Worm (Caenorhabditis elegans) whole organism, L2 larva: ENCODE measurements around the gene ZK177.1.
"Not testable (repeated sequence)": the region's sequence is repeated elsewhere in the genome, so short reads cannot be mapped to it uniquely, and the experiment has no call there.

ENCODE experiments used
- C34F6.9 ChIP-seq: fragments of 150-350 bp; optimal IDR thresholded peaks from 2 replicates; lab custom pipeline; 2014; ENCODE audit warnings: missing biosample characterization, missing genetic modification characterization
- F13H6.1 ChIP-seq: sonication (generic microtip); optimal IDR thresholded peaks from 2 replicates; lab custom pipeline; 2016; ENCODE audit warnings: missing genetic modification characterization, missing compliant biosample characterization
- R02D3.7 ChIP-seq: fragments of 150-350 bp; optimal IDR thresholded peaks from 2 replicates; lab custom pipeline; 2014; ENCODE audit warnings: missing biosample characterization, missing genetic modification characterization
- Y55F3AM.14 ChIP-seq: fragments of 200-800 bp; sonication (Bioruptor generic); optimal IDR thresholded peaks from 2 replicates; lab custom pipeline; 2018; ENCODE audit warnings: mild to moderate bottlenecking, missing genetic modification characterization, missing compliant biosample characterization
- ZK546.5 ChIP-seq: sonication (generic microtip); optimal IDR thresholded peaks from 2 replicates; lab custom pipeline; 2017; ENCODE audit warnings: missing biosample characterization, missing genetic modification characterization
- ama-1 ChIP-seq: fragments of 150-350 bp; optimal IDR thresholded peaks from 2 replicates; lab custom pipeline; 2018; ENCODE audit warnings: inconsistent platforms
- ceh-16 ChIP-seq: fragments of 150-350 bp; optimal IDR thresholded peaks from 2 replicates; lab custom pipeline; 2014; ENCODE audit warnings: missing biosample characterization, missing genetic modification characterization
- ceh-82 ChIP-seq: fragments of 150-350 bp; optimal IDR thresholded peaks from 2 replicates; lab custom pipeline; 2014; ENCODE audit warnings: missing biosample characterization, missing genetic modification characterization
- crh-2 ChIP-seq: sonication (generic microtip); optimal IDR thresholded peaks from 2 replicates; lab custom pipeline; 2017; ENCODE audit warnings: missing biosample characterization, missing genetic modification characterization
- dmd-4 ChIP-seq: sonication (generic microtip); optimal IDR thresholded peaks from 2 replicates; lab custom pipeline; 2017; ENCODE audit warnings: missing biosample characterization, missing genetic modification characterization
- egl-27 ChIP-seq: sonication (generic microtip); optimal IDR thresholded peaks from 3 replicates; lab custom pipeline; 2017; ENCODE audit warnings: missing biosample characterization, missing genetic modification reagents, missing genetic modification characterization
- elt-1 ChIP-seq: fragments of 150-350 bp; optimal IDR thresholded peaks from 2 replicates; lab custom pipeline; 2014; ENCODE audit warnings: missing biosample characterization, missing genetic modification characterization
- elt-3 ChIP-seq: sonication (generic microtip); optimal IDR thresholded peaks from 2 replicates; lab custom pipeline; 2017; ENCODE audit warnings: missing biosample characterization, missing genetic modification characterization
- fos-1 ChIP-seq: fragments of 150-350 bp; optimal IDR thresholded peaks from 2 replicates; lab custom pipeline; 2014; ENCODE audit warnings: missing biosample characterization, missing genetic modification characterization
- gmeb-1 ChIP-seq: fragments of 150-350 bp; optimal IDR thresholded peaks from 2 replicates; lab custom pipeline; 2014; ENCODE audit warnings: missing biosample characterization, missing genetic modification characterization
- lin-11 ChIP-seq: fragments of 150-350 bp; sonication (generic microtip); optimal IDR thresholded peaks from 2 replicates; lab custom pipeline; 2014; ENCODE audit warnings: missing biosample characterization, missing genetic modification characterization, inconsistent platforms, mixed read lengths
- lin-13 ChIP-seq: fragments of 150-350 bp; optimal IDR thresholded peaks from 2 replicates; lab custom pipeline; 2014; ENCODE audit warnings: missing biosample characterization, missing genetic modification reagents, missing genetic modification characterization
- lin-39 ChIP-seq: fragments of 150-350 bp; optimal IDR thresholded peaks from 2 replicates; lab custom pipeline; 2014; ENCODE audit warnings: missing biosample characterization, missing genetic modification reagents, missing genetic modification characterization
- lsy-2 ChIP-seq, 2 experiments: fragments of 150-350 bp in 1 of 2; sonication (generic microtip) in 1 of 2; optimal IDR thresholded peaks; 2 replicates each; lab custom pipeline; 2014 to 2017; ENCODE audit warnings: missing biosample characterization in 2 of 2, missing genetic modification characterization in 2 of 2
- mab-5 ChIP-seq: fragments of 150-350 bp; optimal IDR thresholded peaks from 2 replicates; lab custom pipeline; 2014; ENCODE audit warnings: missing biosample characterization, missing genetic modification characterization
- mbf-1 ChIP-seq: sonication (generic microtip); optimal IDR thresholded peaks from 2 replicates; lab custom pipeline; 2017; ENCODE audit warnings: missing biosample characterization, missing genetic modification characterization
- mdl-1 ChIP-seq, 2 experiments: fragments of 150-350 bp in 1 of 2; sonication (generic microtip) in 1 of 2; optimal IDR thresholded peaks; 2 replicates each; lab custom pipeline; 2017; ENCODE audit warnings: missing biosample characterization in 2 of 2, missing genetic modification characterization in 2 of 2
- nhr-10 ChIP-seq: sonication (generic microtip); optimal IDR thresholded peaks from 2 replicates; lab custom pipeline; 2017; ENCODE audit warnings: missing biosample characterization, missing genetic modification characterization
- nhr-11 ChIP-seq: fragments of 150-350 bp; optimal IDR thresholded peaks from 2 replicates; lab custom pipeline; 2014; ENCODE audit warnings: missing biosample characterization, missing genetic modification characterization
- nhr-12 ChIP-seq: fragments of 150-350 bp; optimal IDR thresholded peaks from 2 replicates; lab custom pipeline; 2014; ENCODE audit warnings: missing biosample characterization, missing genetic modification characterization
- nhr-21 ChIP-seq: fragments of 150-350 bp; optimal IDR thresholded peaks from 2 replicates; lab custom pipeline; 2014; ENCODE audit warnings: missing biosample characterization, missing genetic modification characterization
- nhr-23 ChIP-seq: fragments of 150-350 bp; optimal IDR thresholded peaks from 2 replicates; lab custom pipeline; 2014; ENCODE audit warnings: missing biosample characterization, missing genetic modification reagents, missing genetic modification characterization
- nhr-237 ChIP-seq: fragments of 150-350 bp; optimal IDR thresholded peaks from 2 replicates; lab custom pipeline; 2014; ENCODE audit warnings: missing biosample characterization, missing genetic modification characterization
- nhr-25 ChIP-seq: fragments of 150-350 bp; sonication (generic microtip); optimal IDR thresholded peaks from 3 replicates; lab custom pipeline; 2014; ENCODE audit warnings: missing biosample characterization, missing genetic modification characterization
- nhr-77 ChIP-seq: fragments of 150-350 bp; optimal IDR thresholded peaks from 2 replicates; lab custom pipeline; 2014; ENCODE audit warnings: missing biosample characterization, missing genetic modification characterization
- peb-1 ChIP-seq: fragments of 150-350 bp; optimal IDR thresholded peaks from 2 replicates; lab custom pipeline; 2014; ENCODE audit warnings: missing biosample characterization, missing genetic modification characterization
- sem-4 ChIP-seq: fragments of 150-350 bp; optimal IDR thresholded peaks from 2 replicates; lab custom pipeline; 2014; ENCODE audit warnings: missing biosample characterization, missing genetic modification reagents, missing genetic modification characterization
- skn-1 ChIP-seq: sonication (generic microtip); optimal IDR thresholded peaks from 2 replicates; lab custom pipeline; 2017; ENCODE audit warnings: missing biosample characterization, missing genetic modification characterization
- sma-3 ChIP-seq: sonication (generic microtip); optimal IDR thresholded peaks from 2 replicates; lab custom pipeline; 2016; ENCODE audit warnings: missing genetic modification reagents, missing genetic modification characterization, missing compliant biosample characterization
- sma-9 ChIP-seq, 2 experiments: fragments of 150-350 bp in 1 of 2; sonication (generic microtip) in 1 of 2; optimal IDR thresholded peaks; 2 replicates each; lab custom pipeline; 2014 to 2016; ENCODE audit warnings: missing genetic modification characterization in 2 of 2, mild to moderate bottlenecking in 1 of 2, missing biosample characterization in 1 of 2, missing compliant biosample characterization in 1 of 2, missing genetic modification reagents in 1 of 2, moderate library complexity in 1 of 2
- snpc-4 ChIP-seq: fragments of 150-350 bp; optimal IDR thresholded peaks from 2 replicates; lab custom pipeline; 2014; ENCODE audit warnings: missing biosample characterization, missing genetic modification characterization
- unc-39 ChIP-seq: fragments of 150-350 bp; optimal IDR thresholded peaks from 2 replicates; lab custom pipeline; 2014; ENCODE audit warnings: missing biosample characterization, missing genetic modification characterization
- unc-55 ChIP-seq: fragments of 150-350 bp; sonication (generic microtip); optimal IDR thresholded peaks from 3 replicates; lab custom pipeline; 2014; ENCODE audit warnings: missing biosample characterization, missing genetic modification reagents, missing genetic modification characterization
- unc-62 ChIP-seq: fragments of 150-350 bp; optimal IDR thresholded peaks from 2 replicates; lab custom pipeline; 2014; ENCODE audit warnings: missing biosample characterization, missing genetic modification reagents, missing genetic modification characterization
- zag-1 ChIP-seq: fragments of 150-350 bp; optimal IDR thresholded peaks from 2 replicates; lab custom pipeline; 2014; ENCODE audit warnings: missing biosample characterization, missing genetic modification characterization
- ztf-1 ChIP-seq: fragments of 200-800 bp; sonication (Bioruptor generic); conservative IDR thresholded peaks from 2 replicates; pipeline ENCODE4 v1.3.6; 2022; ENCODE audit warnings: missing genetic modification characterization, missing compliant biosample characterization
- ztf-11 ChIP-seq: sonication (generic microtip); optimal IDR thresholded peaks from 2 replicates; lab custom pipeline; 2017; ENCODE audit warnings: missing biosample characterization, missing genetic modification characterization
- ztf-4 ChIP-seq: fragments of 150-350 bp; optimal IDR thresholded peaks from 2 replicates; lab custom pipeline; 2014; ENCODE audit warnings: missing biosample characterization, missing genetic modification characterization

The ZK177.1 gene

DNA sequence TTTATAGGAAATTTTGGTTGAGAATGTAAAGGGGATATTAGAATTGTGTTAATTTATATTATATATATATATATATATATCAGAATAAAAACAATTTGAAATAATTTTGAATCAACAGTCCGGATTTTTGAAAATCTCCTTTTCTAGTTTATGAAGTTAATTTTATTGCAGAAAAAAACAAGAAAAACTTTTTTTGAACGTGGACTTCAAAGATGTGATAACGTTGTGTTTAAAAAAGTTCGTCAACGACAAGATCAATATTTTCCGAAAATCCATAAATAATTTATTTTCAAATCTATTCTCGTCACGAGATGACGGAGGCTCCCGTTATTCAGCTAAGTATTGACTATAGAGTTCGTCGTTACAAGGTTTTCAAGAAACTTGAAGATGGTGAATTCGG is 9.6 kb downstream of the ZK177.1 start, which contains the start of gene C17C3.11:
Gene C17C3.11, plus strand, starts transcription at position 301 of the 400 bp plus-strand sequence.
- TF ChIP-seq unc-55 (GFP tag; lab: Kevin White, UChicago) (peak; percentile 46), ZK546.5 (tag; lab: Kevin White, UChicago) (no peak), elt-1 (tag; lab: Kevin White, UChicago) (no peak)

DNA sequence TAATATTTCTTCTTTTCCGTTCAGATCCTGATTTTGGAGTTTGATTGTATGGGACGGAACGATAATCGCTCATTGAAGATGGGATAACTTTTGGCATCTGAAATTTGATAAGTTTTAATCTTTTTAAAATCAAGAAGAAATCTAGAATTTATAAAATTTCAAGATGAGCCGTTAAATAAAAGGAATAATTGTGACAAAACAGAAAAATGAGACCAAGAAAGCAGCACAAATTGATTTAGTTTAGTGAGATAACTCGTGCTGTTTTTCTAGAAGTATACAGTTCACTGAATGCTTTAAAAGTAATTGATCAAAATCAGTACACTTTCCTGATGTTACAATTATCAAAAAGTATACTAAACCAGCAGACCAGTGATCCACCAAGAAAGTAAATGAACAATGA is 12.2 kb downstream of the ZK177.1 start, which contains the start of gene hlh-27:
Gene hlh-27, minus strand, starts transcription at position 101 of the 400 bp plus-strand sequence.
- TF ChIP-seq nhr-23 (tag; lab: Kevin White, UChicago); mdl-1 (tag; optimal IDR thresholded peaks at IDR 0.05; lab: Kevin White, UChicago); mab-5 (tag; lab: Kevin White, UChicago): not testable (repeated sequence)

DNA sequence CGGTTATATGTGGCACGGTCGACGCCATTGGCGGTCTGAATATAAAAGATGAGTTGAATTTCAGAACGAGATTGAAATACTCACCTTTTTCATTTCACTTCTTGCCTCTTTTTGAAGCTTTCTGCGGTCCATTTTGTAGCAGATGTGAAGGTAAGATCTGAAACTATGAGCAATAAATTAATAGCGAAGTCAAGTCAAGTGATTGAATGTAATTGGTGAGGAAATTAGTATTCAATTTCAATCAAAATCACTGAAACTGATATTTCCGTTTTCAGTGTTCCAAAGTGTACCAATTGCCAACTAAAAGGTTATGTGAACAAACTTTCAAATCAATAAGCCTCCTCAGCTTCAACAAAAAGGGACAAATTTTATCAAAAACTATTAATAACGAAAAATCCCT is 13.7 kb downstream of the ZK177.1 start, which contains the start of gene C17C3.24:
Gene C17C3.24, minus strand, starts transcription at position 101 of the 400 bp plus-strand sequence.
- TF ChIP-seq elt-3 (tag; lab: Kevin White, UChicago) (no peak), sem-4 (tag; lab: Kevin White, UChicago) (no peak), mab-5 (tag; lab: Kevin White, UChicago) (no peak), R02D3.7 (no peak), F13H6.1 (tag; lab: Kevin White, UChicago) (no peak), snpc-4 (no peak), mdl-1 (tag; optimal IDR thresholded peaks at IDR 0.05; lab: Kevin White, UChicago) (no peak), ztf-11 (tag; lab: Kevin White, UChicago) (no peak), ceh-82 (no peak), ZK546.5 (tag; lab: Kevin White, UChicago) (no peak), lin-11 (tag; lab: Kevin White, UChicago) (no peak)

DNA sequence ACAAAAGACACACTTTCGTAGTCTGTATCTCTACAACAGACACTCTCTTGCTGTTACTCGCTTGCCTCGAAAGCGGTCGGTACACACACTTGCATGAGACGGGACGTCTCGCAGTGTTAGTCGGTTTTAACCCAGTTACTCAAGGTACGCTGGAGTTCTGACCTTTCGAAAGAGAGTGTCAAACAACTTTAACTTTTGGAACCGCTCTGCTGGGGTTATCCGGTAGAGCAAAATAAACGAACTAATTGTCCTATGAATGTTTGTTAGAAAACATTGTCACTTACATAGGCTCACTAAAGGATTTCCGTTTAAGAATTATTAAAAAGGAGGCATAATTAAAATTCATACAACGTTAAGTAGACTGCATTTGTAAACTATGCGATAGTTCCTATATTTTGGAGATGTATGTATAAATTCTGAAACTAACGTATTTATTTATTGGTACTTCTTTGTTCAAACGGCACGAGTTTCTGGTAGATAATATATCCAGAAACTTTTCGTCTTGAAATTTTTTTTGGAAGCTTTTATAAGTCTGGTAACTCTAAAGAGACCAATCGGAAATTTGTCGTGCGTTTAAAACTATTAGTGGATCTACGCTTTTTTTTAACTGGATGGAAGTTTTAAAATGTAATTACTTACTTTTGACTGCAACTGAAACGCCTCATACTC is 15.7 kb downstream of the ZK177.1 start:
- TF ChIP-seq C34F6.9 (peak; percentile 99), Y55F3AM.14 (GFP tag; lab: Kevin White, UChicago) (peak; percentile 95), fos-1 (peak; percentile 98), lin-11 (tag; lab: Kevin White, UChicago) (peak; percentile 98), nhr-77 (tag; lab: Kevin White, UChicago) (peak; percentile 65), F13H6.1 (tag; lab: Kevin White, UChicago) (peak; percentile 98), skn-1 (tag; lab: Kevin White, UChicago) (peak; percentile 92), unc-39 (tag; lab: Kevin White, UChicago) (peak; percentile 76), nhr-11 (tag; lab: Kevin White, UChicago) (peak; percentile 81), ztf-4 (tag; lab: Kevin White, UChicago) (peak; percentile 99), sma-9 (GFP tag; optimal IDR thresholded peaks at IDR 0.05; lab: Kevin White, UChicago) (peak; percentile 99), sma-9 (tag; optimal IDR thresholded peaks at IDR 0.05; lab: Kevin White, UChicago) (peak; percentile 73), mdl-1 (tag; optimal IDR thresholded peaks at IDR 0.05; lab: Kevin White, UChicago) (peak; percentile 88 to 92), unc-62 (GFP tag; lab: Kevin White, UChicago) (peak; percentile 86), ceh-82 (peak; percentile 87), nhr-12 (peak; percentile 74), lin-39 (peak; percentile 91), dmd-4 (peak; percentile 71), gmeb-1 (tag; lab: Kevin White, UChicago) (peak; percentile 95), nhr-25 (tag; lab: Kevin White, UChicago) (peak; percentile 97), nhr-21 (tag; lab: Kevin White, UChicago) (peak; percentile 99), ztf-1 (GFP tag; lab: Robert Waterston, UW) (no peak), egl-27 (tag; lab: Kevin White, UChicago) (peak; percentile 99), ceh-16 (peak; percentile 93), elt-1 (tag; lab: Kevin White, UChicago) (no peak), lin-13 (GFP tag; lab: Kevin White, UChicago) (peak; percentile 98), snpc-4 (peak; percentile 100), nhr-23 (tag; lab: Kevin White, UChicago) (no peak), R02D3.7 (peak; percentile 80), peb-1 (tag; lab: Kevin White, UChicago) (peak; percentile 59), zag-1 (peak; percentile 98), sma-3 (GFP tag; lab: Kevin White, UChicago) (peak; percentile 98), elt-3 (tag; lab: Kevin White, UChicago) (no peak), sem-4 (tag; lab: Kevin White, UChicago) (peak; percentile 98), ama-1 (peak; percentile 100), ZK546.5 (tag; lab: Kevin White, UChicago) (peak; percentile 58), lsy-2 (tag; optimal IDR thresholded peaks at IDR 0.05; lab: Kevin White, UChicago) (peak; percentile 94 to 97), nhr-10 (tag; lab: Kevin White, UChicago) (peak; percentile 95), crh-2 (tag; lab: Kevin White, UChicago) (peak; percentile 99), mab-5 (tag; lab: Kevin White, UChicago) (peak; percentile 96), ztf-11 (tag; lab: Kevin White, UChicago) (peak; percentile 62), mbf-1 (tag; lab: Kevin White, UChicago) (peak; percentile 61), nhr-237 (tag; lab: Kevin White, UChicago) (peak; percentile 88)
